Worm (Caenorhabditis elegans) whole organism, early embryonic: ENCODE results near the gene F14H8.8.

Experiments
- B0310.2 ChIP-seq: sonication (generic microtip); optimal IDR thresholded peaks from 2 replicates; lab custom pipeline; 2016; ENCODE audit warnings: mild to moderate bottlenecking, missing genetic modification characterization, missing compliant biosample characterization
- aly-1 ChIP-seq: sonication (generic microtip); optimal IDR thresholded peaks from 2 replicates; lab custom pipeline; 2016; ENCODE audit warnings: missing genetic modification characterization, missing compliant biosample characterization
- ama-1 ChIP-seq: fragments of 150-350 bp; optimal IDR thresholded peaks from 2 replicates; lab custom pipeline; 2014
- ceh-13 ChIP-seq: fragments of 200-800 bp; sonication (Bioruptor generic); optimal IDR thresholded peaks from 2 replicates; lab custom pipeline; 2018; ENCODE audit warnings: mild to moderate bottlenecking, missing genetic modification characterization, missing compliant biosample characterization
- ceh-36 ChIP-seq: sonication (generic microtip); optimal IDR thresholded peaks from 2 replicates; lab custom pipeline; 2016; ENCODE audit warnings: missing genetic modification characterization, inconsistent platforms, missing compliant biosample characterization
- flt-1 ChIP-seq: fragments of 200-800 bp; sonication (Bioruptor generic); IDR thresholded peaks from 2 replicates; pipeline ENCODE4 v1.3.6; 2022; ENCODE audit warnings: missing genetic modification characterization, missing compliant biosample characterization
- scrt-1 ChIP-seq: fragments of 200-800 bp; sonication (Bioruptor generic); IDR thresholded peaks from 2 replicates; pipeline ENCODE4 v1.3.6; 2022; ENCODE audit warnings: missing genetic modification characterization, missing compliant biosample characterization
- tbx-11 ChIP-seq: fragments of 200-800 bp; sonication (Bioruptor generic); IDR thresholded peaks from 2 replicates; pipeline ENCODE4 v1.3.6; 2022; ENCODE audit warnings: missing genetic modification characterization, missing compliant biosample characterization
- tbx-37 ChIP-seq: fragments of 200-800 bp; sonication (Bioruptor generic); conservative IDR thresholded peaks from 2 replicates; pipeline ENCODE4 v1.3.6; 2022; ENCODE audit warnings: missing genetic modification reagents, missing genetic modification characterization, missing compliant biosample characterization

ce11 chrV:15016795-15017429 is 12.4 kb upstream of the F14H8.8 start:
- no peak for TF ChIP-seq aly-1 (tag; lab: Kevin White, UChicago)
- TF ChIP-seq B0310.2 (tag; lab: Kevin White, UChicago), result no peak
- TF ChIP-seq ama-1 (lab: Kevin White, UChicago), result no peak
- TF ChIP-seq tbx-37 (GFP tag; lab: Robert Waterston, UW), result no peak
- no peak for TF ChIP-seq ceh-13 (GFP tag; lab: Kevin White, UChicago)
- TF ChIP-seq tbx-11 (GFP tag; lab: Robert Waterston, UW), result no peak
- TF ChIP-seq flt-1 (GFP tag; lab: Robert Waterston, UW), result no peak
- TF ChIP-seq ceh-36 (tag; lab: Kevin White, UChicago), result no peak
- no peak for TF ChIP-seq scrt-1 (GFP tag; lab: Robert Waterston, UW)
